Fruit fly (Drosophila melanogaster) Kc167 (cell line): ENCODE data around the gene CG13991.

Experiments used
- Myc ChIP-seq: fragments of >200 bp; optimal IDR thresholded peaks from 2 replicates; lab custom pipeline; 2017; ENCODE audit warnings: missing external identifiers
- h ChIP-seq: fragments of >200 bp; optimal IDR thresholded peaks from 3 replicates; lab custom pipeline; 2018; ENCODE audit warnings: missing external identifiers
- insv ChIP-seq: fragments of >200 bp; optimal IDR thresholded peaks from 3 replicates; lab custom pipeline; 2018; ENCODE audit warnings: missing external identifiers
- psq ChIP-seq: fragments of >200 bp; optimal IDR thresholded peaks from 2 replicates; lab custom pipeline; 2017; ENCODE audit warnings: missing external identifiers
- ttk ChIP-seq: sonication (Bioruptor generic); optimal IDR thresholded peaks from 2 replicates; lab custom pipeline; 2017; ENCODE audit warnings: missing external identifiers

- TF ChIP-seq ttk (lab: Kevin White, UChicago), result no peak
- no peak for TF ChIP-seq h (lab: Kevin White, UChicago)
- TF ChIP-seq psq (lab: Kevin White, UChicago), result no peak
- TF ChIP-seq Myc (lab: Kevin White, UChicago), result no peak
- no peak for TF ChIP-seq insv (lab: Kevin White, UChicago)
Observed at dm6 chr2L:6176408-6176807, 37.2 kb downstream of the CG13991 start.
